Worm (Caenorhabditis elegans): ENCODE results near the gene nsph-3.1.
A peak's percentile ranks its signal among the peaks of the same experiment; 100 is the strongest.

The nsph-3.1 gene

ce11 chrIV:10975968-10976367 lies 26.4 kb downstream of the nsph-3.1 start (continued):
- TF ChIP-seq ces-1 (GFP tag; optimal IDR thresholded peaks at IDR 0.05) (no peak), vab-15 (tag; optimal IDR thresholded peaks at IDR 0.05) (no peak), swsn-7 (tag; optimal IDR thresholded peaks at IDR 0.05) (peak; percentile 8), grh-1 (GFP tag; IDR thresholded peaks at IDR 0.05) (peak; percentile 73), zag-1 (tag; optimal IDR thresholded peaks at IDR 0.05) (no peak), lin-39 (tag; optimal IDR thresholded peaks at IDR 0.05) (no peak), jun-1 (tag; optimal IDR thresholded peaks at IDR 0.05) (no peak), hlh-4 (tag; optimal IDR thresholded peaks at IDR 0.05) (no peak), mab-9 (GFP tag; IDR thresholded peaks at IDR 0.05) (no peak), lsy-2 (tag; optimal IDR thresholded peaks at IDR 0.05) (peak; percentile 37 to 39), rnt-1 (tag; optimal IDR thresholded peaks at IDR 0.05) (peak; percentile 47), nhr-77 (tag; optimal IDR thresholded peaks at IDR 0.05) (no peak), nhr-71 (tag; optimal IDR thresholded peaks at IDR 0.05) (peak; percentile 70), nhr-28 (tag; optimal IDR thresholded peaks at IDR 0.05) (no peak), nhr-11 (tag; optimal IDR thresholded peaks at IDR 0.05) (no peak), isw-1 (GFP tag; IDR thresholded peaks at IDR 0.05) (no peak), fkh-4 (tag; optimal IDR thresholded peaks at IDR 0.05; ENCODE audit: borderline replicate concordance) (no peak), unc-30 (tag; optimal IDR thresholded peaks at IDR 0.05) (no peak), ets-5 (GFP tag; IDR thresholded peaks at IDR 0.05) (no peak), lin-14 (GFP tag; optimal IDR thresholded peaks at IDR 0.05) (peak; percentile 82), xbp-1 (tag; optimal IDR thresholded peaks at IDR 0.05) (peak; percentile 14), nhr-12 (tag; optimal IDR thresholded peaks at IDR 0.05) (no peak), hlh-17 (GFP tag; optimal IDR thresholded peaks at IDR 0.05; ENCODE audit: borderline replicate concordance) (no peak), efl-3 (GFP tag; optimal IDR thresholded peaks at IDR 0.05) (no peak), dpl-1 (GFP tag; optimal IDR thresholded peaks at IDR 0.05) (peak in 2 of 3 experiments; percentile 6), skn-1 (tag; optimal IDR thresholded peaks at IDR 0.05) (peak; percentile 1), F16B12.6 (tag; optimal IDR thresholded peaks at IDR 0.05) (no peak), ztf-4 (tag; optimal IDR thresholded peaks at IDR 0.05) (no peak), snu-23 (GFP tag; optimal IDR thresholded peaks at IDR 0.05) (peak; percentile 77), snpc-4 (tag; optimal IDR thresholded peaks at IDR 0.05) (no peak), ceh-63 (GFP tag; optimal IDR thresholded peaks at IDR 0.05) (no peak), ceh-82 (tag; optimal IDR thresholded peaks at IDR 0.05) (no peak), lin-35 (GFP tag; optimal IDR thresholded peaks at IDR 0.05) (peak; percentile 14 to 65), zip-4 (GFP tag; optimal IDR thresholded peaks at IDR 0.05) (no peak), nhr-90 (tag; optimal IDR thresholded peaks at IDR 0.05; ENCODE audit: poor library complexity) (peak; percentile 70), ceh-8 (GFP tag; optimal IDR thresholded peaks at IDR 0.05) (no peak), tbx-2 (tag; optimal IDR thresholded peaks at IDR 0.05) (peak; percentile 40)

DNA sequence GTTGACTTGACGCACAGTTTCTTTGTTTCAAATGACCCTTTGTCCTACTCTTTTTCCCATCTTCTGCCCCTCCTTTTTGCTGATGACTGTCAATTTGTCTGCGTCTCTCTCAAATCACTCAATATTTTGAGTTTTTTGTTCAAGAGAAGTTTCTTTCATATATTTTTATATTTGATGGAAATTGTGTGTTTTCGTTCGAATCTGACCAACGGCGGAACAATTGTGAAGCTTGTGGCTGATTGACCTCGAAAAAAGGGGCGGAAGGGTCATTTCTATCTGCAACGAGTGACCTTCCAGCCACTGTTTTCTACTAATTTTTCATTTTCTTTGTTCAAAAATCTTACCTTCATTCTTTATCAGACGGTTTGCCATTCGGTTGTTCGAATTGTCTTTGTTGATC lies 29.0 kb downstream of the nsph-3.1 start:
- TF ChIP-seq lin-14 (GFP tag; optimal IDR thresholded peaks at IDR 0.05) (peak; percentile 15), irx-1 (tag; optimal IDR thresholded peaks at IDR 0.05) (no peak), ceh-90 (tag; optimal IDR thresholded peaks at IDR 0.05) (no peak), tbx-2 (tag; optimal IDR thresholded peaks at IDR 0.05) (no peak)

ce11 chrIV:10979689-10980088 lies 30.1 kb downstream of the nsph-3.1 start:
- peak in 1 of 2 experiments; percentile 24 for TF ChIP-seq lsy-2 (tag; optimal IDR thresholded peaks at IDR 0.05)
- TF ChIP-seq fkh-8 (tag; optimal IDR thresholded peaks at IDR 0.05) = peak; percentile 6
- no peak for TF ChIP-seq jun-1 (tag; optimal IDR thresholded peaks at IDR 0.05)
- no peak for TF ChIP-seq ama-1 (optimal IDR thresholded peaks at IDR 0.05)
- TF ChIP-seq efl-1 (optimal IDR thresholded peaks at IDR 0.05) = no peak
- peak in 1 of 2 experiments; percentile 31 for TF ChIP-seq efl-1 (GFP tag; optimal IDR thresholded peaks at IDR 0.05 in 1 of 2)
- TF ChIP-seq sup-37 (GFP tag; optimal IDR thresholded peaks at IDR 0.05) = no peak
- no peak for TF ChIP-seq irx-1 (tag; optimal IDR thresholded peaks at IDR 0.05)
- no peak for TF ChIP-seq fos-1 (tag; optimal IDR thresholded peaks at IDR 0.05)
- no peak for TF ChIP-seq efl-3 (GFP tag; optimal IDR thresholded peaks at IDR 0.05)
- TF ChIP-seq mep-1 (tag; optimal IDR thresholded peaks at IDR 0.05) = no peak
- peak; percentile 12 for TF ChIP-seq snu-23 (GFP tag; optimal IDR thresholded peaks at IDR 0.05)
- TF ChIP-seq nhr-19 (GFP tag; conservative IDR thresholded peaks at IDR 0.05) = 0 out of 2 replicates have a peak, but pooled peaks have one; percentile 2
- TF ChIP-seq fkh-10 (GFP tag; optimal IDR thresholded peaks at IDR 0.05) = peak; percentile 88
- no peak for TF ChIP-seq alr-1 (tag; optimal IDR thresholded peaks at IDR 0.05; ENCODE audit: borderline replicate concordance)
- TF ChIP-seq xbp-1 (tag; optimal IDR thresholded peaks at IDR 0.05) = no peak
- peak; percentile 11 for TF ChIP-seq dsc-1 (tag; optimal IDR thresholded peaks at IDR 0.05)
- TF ChIP-seq C16A3.4 (tag; optimal IDR thresholded peaks at IDR 0.05) = no peak
- TF ChIP-seq lir-3 (tag; optimal IDR thresholded peaks at IDR 0.05; ENCODE audit: poor library complexity) = no peak
- TF ChIP-seq zip-4 (GFP tag; optimal IDR thresholded peaks at IDR 0.05) = no peak
